Worm (Caenorhabditis elegans): Measurements from ENCODE around the gene lgc-23.

Gene lgc-23

ce11 chrX:12106004-12106403 lies 41.0 kb downstream of the lgc-23 start (continued):
- peak; percentile 84 for TF ChIP-seq cey-2 (tag; optimal IDR thresholded peaks at IDR 0.05; ENCODE audit: borderline replicate concordance, insufficient read depth)
- peak; percentile 80 for TF ChIP-seq ztf-7 (tag; optimal IDR thresholded peaks at IDR 0.05)
- peak; percentile 81 for TF ChIP-seq hlh-30 (tag; optimal IDR thresholded peaks at IDR 0.05; ENCODE audit: insufficient read depth)
- no peak for TF ChIP-seq ceh-28 (tag; optimal IDR thresholded peaks at IDR 0.05)
- TF ChIP-seq zip-2 (tag; optimal IDR thresholded peaks at IDR 0.05): peak; percentile 83
- peak; percentile 60 for TF ChIP-seq nhr-28 (tag; optimal IDR thresholded peaks at IDR 0.05)
- TF ChIP-seq zip-11 (GFP tag; IDR thresholded peaks at IDR 0.05): peak; percentile 15; the same call in 1 of the 2 replicates
- peak; percentile 93 for TF ChIP-seq tra-1 (GFP tag; IDR thresholded peaks at IDR 0.05)
- TF ChIP-seq mdt-29 (GFP tag; IDR thresholded peaks at IDR 0.05): no peak
- TF ChIP-seq nhr-76 (tag; optimal IDR thresholded peaks at IDR 0.05): no peak
- no peak for TF ChIP-seq lin-39 (tag; optimal IDR thresholded peaks at IDR 0.05)
- no peak for TF ChIP-seq lin-15B (tag; optimal IDR thresholded peaks at IDR 0.05)
- TF ChIP-seq skn-1 (tag; optimal IDR thresholded peaks at IDR 0.05): peak; percentile 19
- no peak for TF ChIP-seq set-16 (GFP tag; IDR thresholded peaks at IDR 0.05)
- peak; percentile 69 for TF ChIP-seq unc-130 (GFP tag; optimal IDR thresholded peaks at IDR 0.05)
- peak; percentile 46; the same call in 1 of the 2 replicates for TF ChIP-seq lin-29 (GFP tag; IDR thresholded peaks at IDR 0.05)
- peak; percentile 86 for TF ChIP-seq rbr-2 (tag; optimal IDR thresholded peaks at IDR 0.05)
- TF ChIP-seq nhr-10 (tag; optimal IDR thresholded peaks at IDR 0.05): no peak
- peak; percentile 37 for TF ChIP-seq lin-13 (GFP tag; optimal IDR thresholded peaks at IDR 0.05)
- TF ChIP-seq lir-3 (tag; optimal IDR thresholded peaks at IDR 0.05): peak; percentile 82
- TF ChIP-seq Y5F2A.4 (GFP tag; optimal IDR thresholded peaks at IDR 0.05): peak; percentile 84
- peak; percentile 83 for TF ChIP-seq gei-8 (GFP tag; optimal IDR thresholded peaks at IDR 0.05)
- TF ChIP-seq R02D3.7 (tag; optimal IDR thresholded peaks at IDR 0.05): peak; percentile 10
- no peak for TF ChIP-seq unc-39 (tag; optimal IDR thresholded peaks at IDR 0.05)
- TF ChIP-seq F44E2.7 (GFP tag; IDR thresholded peaks at IDR 0.05): 0 out of 2 replicates have a peak, but pooled peaks have one; percentile 77
- TF ChIP-seq spr-3 (GFP tag; optimal IDR thresholded peaks at IDR 0.05): peak; percentile 71
- peak; percentile 95 for TF ChIP-seq dmd-8 (GFP tag; IDR thresholded peaks at IDR 0.05)
- TF ChIP-seq egl-43 (GFP tag; IDR thresholded peaks at IDR 0.05): no peak
- no peak for TF ChIP-seq php-3 (GFP tag; IDR thresholded peaks at IDR 0.05)
- peak; percentile 62 for TF ChIP-seq zfp-2 (tag; optimal IDR thresholded peaks at IDR 0.05)
- TF ChIP-seq zfp-3 (GFP tag; conservative IDR thresholded peaks at IDR 0.05): peak; percentile 76; the same call in 1 of the 2 replicates
- TF ChIP-seq Y75B8A.6 (GFP tag; IDR thresholded peaks at IDR 0.05): peak; percentile 90
- no peak for TF ChIP-seq fos-1 (tag; optimal IDR thresholded peaks at IDR 0.05)
- peak; percentile 98 for TF ChIP-seq lim-7 (GFP tag; IDR thresholded peaks at IDR 0.05)
- TF ChIP-seq madf-9 (GFP tag; conservative IDR thresholded peaks at IDR 0.05): peak; percentile 85
- TF ChIP-seq aly-2 (tag; optimal IDR thresholded peaks at IDR 0.05): no peak
- TF ChIP-seq mep-1 (tag; optimal IDR thresholded peaks at IDR 0.05): no peak
- TF ChIP-seq T20F7.1 (GFP tag; optimal IDR thresholded peaks at IDR 0.05): peak; percentile 64
- peak; percentile 93 for TF ChIP-seq snpc-1.2 (GFP tag; IDR thresholded peaks at IDR 0.05)
- TF ChIP-seq ztf-11 (tag; optimal IDR thresholded peaks at IDR 0.05): no peak
- TF ChIP-seq Y48G9A.11 (GFP tag; IDR thresholded peaks at IDR 0.05): peak; percentile 74
- TF ChIP-seq nhr-41 (GFP tag; IDR thresholded peaks at IDR 0.05): peak; percentile 94
- TF ChIP-seq zag-1 (tag; optimal IDR thresholded peaks at IDR 0.05): peak; percentile 46
- TF ChIP-seq ces-1 (GFP tag; optimal IDR thresholded peaks at IDR 0.05): peak; percentile 77
- TF ChIP-seq ama-1 (optimal IDR thresholded peaks at IDR 0.05): no peak
- TF ChIP-seq nhr-6 (tag; optimal IDR thresholded peaks at IDR 0.05): peak; percentile 59
- TF ChIP-seq daf-16 (GFP tag; optimal IDR thresholded peaks at IDR 0.05): peak; percentile 44 to 93
- peak; percentile 72 for TF ChIP-seq daf-16 (tag; optimal IDR thresholded peaks at IDR 0.05)
- peak; percentile 97 for TF ChIP-seq vab-7 (GFP tag; IDR thresholded peaks at IDR 0.05)
- TF ChIP-seq fkh-10 (GFP tag; optimal IDR thresholded peaks at IDR 0.05): peak; percentile 65
- TF ChIP-seq lsy-2 (tag; optimal IDR thresholded peaks at IDR 0.05): peak in 1 of 2 experiments; percentile 13
- TF ChIP-seq dmd-9 (GFP tag; IDR thresholded peaks at IDR 0.05): peak; percentile 70; the same call in 1 of the 2 replicates
- TF ChIP-seq Y105C5A.15 (GFP tag; IDR thresholded peaks at IDR 0.05): peak; percentile 93

All from whole organism, L4 larva.